Fruit fly (Drosophila melanogaster): Measurements from ENCODE around the gene AdamTS-A.
A peak's percentile ranks its signal among the peaks of the same experiment; 100 is the strongest.

Gene AdamTS-A

dm6 chr3R:15434676-15435075 is 41.3 kb downstream of the AdamTS-A start, which contains the start of gene CG6118:
CG6118 (minus strand) TSS chr3R:15434738.
- no peak for TF ChIP-seq Dfd (GFP tag; optimal IDR thresholded peaks at IDR 0.05)
- TF ChIP-seq sens (GFP tag): no peak
- TF ChIP-seq CG13287 (GFP tag; IDR thresholded peaks at IDR 0.05; ENCODE audit: partially characterized antibody): no peak
- no peak for TF ChIP-seq sisA (GFP tag; IDR thresholded peaks at IDR 0.05)
- TF ChIP-seq ind (GFP tag; optimal IDR thresholded peaks at IDR 0.05): no peak
- 0 out of 2 replicates have a peak, but pooled peaks have one; percentile 25 for TF ChIP-seq CG11247 (GFP tag; IDR thresholded peaks at IDR 0.05)
- peak; percentile 41 for TF ChIP-seq kni (GFP tag; optimal IDR thresholded peaks at IDR 0.05)
- TF ChIP-seq mld (GFP tag; IDR thresholded peaks at IDR 0.05; ENCODE audit: partially characterized antibody): no peak
- TF ChIP-seq sim (GFP tag; IDR thresholded peaks at IDR 0.05): no peak
- no peak for TF ChIP-seq Hey (tag; optimal IDR thresholded peaks at IDR 0.05)
- TF ChIP-seq Doc2 (GFP tag; IDR thresholded peaks at IDR 0.05): no peak
- no peak for TF ChIP-seq CG42726 (GFP tag; IDR thresholded peaks at IDR 0.05; ENCODE audit: partially characterized antibody)
- TF ChIP-seq tio (GFP tag; optimal IDR thresholded peaks at IDR 0.05): no peak
- no peak for TF ChIP-seq bcd (GFP tag; optimal IDR thresholded peaks at IDR 0.05)
- no peak for TF ChIP-seq Ssrp (tag; optimal IDR thresholded peaks at IDR 0.05)
- no peak for TF ChIP-seq CG8478 (optimal IDR thresholded peaks at IDR 0.05)
- no peak for TF ChIP-seq CG5953 (GFP tag; IDR thresholded peaks at IDR 0.05)
- peak; percentile 12 for TF ChIP-seq oc (tag; optimal IDR thresholded peaks at IDR 0.05)
- no peak for TF ChIP-seq odd (GFP tag; optimal IDR thresholded peaks at IDR 0.05)
- TF ChIP-seq Pdp1 (GFP tag; optimal IDR thresholded peaks at IDR 0.05): no peak
- peak; percentile 73 for TF ChIP-seq Blimp-1 (GFP tag; optimal IDR thresholded peaks at IDR 0.05)
- no peak for TF ChIP-seq CG16779 (GFP tag; IDR thresholded peaks at IDR 0.05)
- TF ChIP-seq Trl (optimal IDR thresholded peaks at IDR 0.05): peak in 1 of 2 experiments; percentile 14
- no peak for TF ChIP-seq Trl (GFP tag; optimal IDR thresholded peaks at IDR 0.05)
- no peak for TF ChIP-seq CG8089 (GFP tag; optimal IDR thresholded peaks at IDR 0.05)
- TF ChIP-seq vnd (GFP tag; IDR thresholded peaks at IDR 0.05; ENCODE audit: partially characterized antibody): no peak
- no peak for TF ChIP-seq HmgZ (tag; optimal IDR thresholded peaks at IDR 0.05)
- no peak for TF ChIP-seq disco-r (GFP tag; optimal IDR thresholded peaks at IDR 0.05)
- no peak for TF ChIP-seq CoRest (tag; optimal IDR thresholded peaks at IDR 0.05)
- TF ChIP-seq CG14050 (GFP tag; IDR thresholded peaks at IDR 0.05): no peak
- TF ChIP-seq Oli (tag; optimal IDR thresholded peaks at IDR 0.05): no peak
- TF ChIP-seq CG2199 (GFP tag; IDR thresholded peaks at IDR 0.05): no peak
- TF ChIP-seq CG6813 (GFP tag; optimal IDR thresholded peaks at IDR 0.05): no peak
- no peak for TF ChIP-seq HLH3B (GFP tag; IDR thresholded peaks at IDR 0.05)
- TF ChIP-seq bigmax (GFP tag; optimal IDR thresholded peaks at IDR 0.05): no peak
- peak; percentile 74 for TF ChIP-seq pfk (GFP tag; optimal IDR thresholded peaks at IDR 0.05)
- no peak for TF ChIP-seq al (GFP tag; IDR thresholded peaks at IDR 0.05)
- no peak for TF ChIP-seq CG14667 (GFP tag; IDR thresholded peaks at IDR 0.05)
- no peak for TF ChIP-seq CG10654 (GFP tag; optimal IDR thresholded peaks at IDR 0.05)
- TF ChIP-seq ato (GFP tag; IDR thresholded peaks at IDR 0.05; ENCODE audit: partially characterized antibody): no peak
- TF ChIP-seq dm (GFP tag; optimal IDR thresholded peaks at IDR 0.05): no peak
- no peak for TF ChIP-seq CG32772 (GFP tag; IDR thresholded peaks at IDR 0.05)
- TF ChIP-seq grn (GFP tag; optimal IDR thresholded peaks at IDR 0.05): no peak
- TF ChIP-seq esg (GFP tag; conservative IDR thresholded peaks at IDR 0.05): no peak
- TF ChIP-seq CG4730 (GFP tag; IDR thresholded peaks at IDR 0.05): no peak
- peak; percentile 60 for TF ChIP-seq cg (GFP tag; optimal IDR thresholded peaks at IDR 0.05)
- TF ChIP-seq Nf-YB (GFP tag; optimal IDR thresholded peaks at IDR 0.05): no peak
- TF ChIP-seq Poxn (GFP tag; IDR thresholded peaks at IDR 0.05): no peak
- TF ChIP-seq hb (GFP tag; IDR thresholded peaks at IDR 0.05; ENCODE audit: partially characterized antibody): no peak
- no peak for TF ChIP-seq exex (tag; optimal IDR thresholded peaks at IDR 0.05)
- no peak for TF ChIP-seq slou (GFP tag; optimal IDR thresholded peaks at IDR 0.05)
- no peak for TF ChIP-seq CG1647 (GFP tag; optimal IDR thresholded peaks at IDR 0.05)
- TF ChIP-seq Max (GFP tag; optimal IDR thresholded peaks at IDR 0.05): no peak

Data from whole organism, embryonic.